Worm (Caenorhabditis elegans): ENCODE measurements around the gene vps-15.

vps-15 gene

DNA sequence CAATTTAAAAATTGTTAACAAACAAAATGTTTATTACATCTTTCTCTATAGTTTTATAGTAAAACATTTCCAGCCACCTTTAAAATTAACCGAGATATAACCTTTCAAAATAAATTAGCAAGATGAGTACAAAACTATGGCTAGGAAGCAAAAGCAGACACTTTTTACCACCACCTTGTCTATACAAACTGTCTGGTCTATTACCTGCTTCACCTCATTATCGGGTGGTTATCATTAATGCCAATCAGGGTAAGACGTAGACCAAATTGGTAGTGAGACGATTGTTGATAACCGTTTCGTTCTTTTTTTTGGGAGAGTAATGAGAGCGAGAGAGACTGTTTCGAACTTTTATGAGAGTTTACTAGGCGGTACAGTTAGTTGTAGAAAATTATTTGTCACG lies 20.7 kb upstream of the vps-15 start:
- TF ChIP-seq elt-3 (tag; optimal IDR thresholded peaks at IDR 0.05) (no peak), fos-1 (tag; optimal IDR thresholded peaks at IDR 0.05) (peak; percentile 27)

DNA sequence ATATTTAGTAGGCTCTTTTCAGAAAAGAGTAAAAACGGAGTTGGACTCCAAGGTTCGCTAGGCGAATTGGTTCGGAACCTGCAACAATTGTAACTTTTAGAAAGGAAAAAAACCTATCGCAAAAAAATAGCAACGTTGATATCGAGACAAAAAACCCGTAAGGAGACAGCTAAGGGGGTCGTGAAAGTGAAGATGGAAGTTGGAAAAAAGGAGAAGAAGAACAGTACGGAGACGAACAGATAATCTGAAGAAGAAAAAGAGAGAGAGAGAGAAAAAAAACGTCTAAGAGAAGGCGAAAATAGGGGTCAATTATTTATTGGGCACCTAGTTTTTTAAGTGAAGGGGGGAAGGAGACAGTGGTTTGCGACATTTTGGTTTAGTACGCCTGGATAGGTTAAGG lies 19.6 kb upstream of the vps-15 start, which contains the start of gene lin-29:
TSS of gene lin-29 (minus strand) at position 78 of the 400 bp plus-strand sequence.
- TF ChIP-seq blmp-1 (tag; optimal IDR thresholded peaks at IDR 0.05; ENCODE audit: insufficient read depth) (peak; percentile 31), skn-1 (tag; optimal IDR thresholded peaks at IDR 0.05) (no peak)

DNA sequence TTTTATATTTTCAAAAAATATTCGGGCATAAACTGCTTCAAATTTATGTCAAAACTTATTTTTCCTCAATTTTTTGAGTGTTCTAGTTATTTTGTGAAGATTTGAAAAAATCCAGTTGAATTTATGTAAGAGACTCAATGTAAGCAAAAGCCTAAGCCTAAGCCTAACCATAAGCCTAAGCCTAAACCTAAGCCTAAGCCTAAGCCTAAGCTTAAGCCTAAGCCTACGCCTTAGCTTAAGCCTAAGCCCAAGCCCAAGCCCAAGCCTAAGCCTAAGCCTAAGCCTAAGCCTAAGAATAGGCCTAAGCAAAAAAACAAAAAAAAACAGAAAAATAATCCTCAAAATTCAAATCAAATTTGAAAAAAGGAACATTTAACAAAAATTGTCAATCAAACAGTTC lies 14.5 kb upstream of the vps-15 start:
- TF ChIP-seq alr-1 (tag; optimal IDR thresholded peaks at IDR 0.05): no peak
- no peak for TF ChIP-seq unc-62 (GFP tag; optimal IDR thresholded peaks at IDR 0.05)
- TF ChIP-seq fos-1 (tag; optimal IDR thresholded peaks at IDR 0.05): no peak
- no peak for TF ChIP-seq ztf-4 (tag; optimal IDR thresholded peaks at IDR 0.05)
- no peak for TF ChIP-seq lin-11 (tag; optimal IDR thresholded peaks at IDR 0.05)
- no peak for TF ChIP-seq ztf-1 (GFP tag; conservative IDR thresholded peaks at IDR 0.05)
- no peak for TF ChIP-seq aly-2 (tag; optimal IDR thresholded peaks at IDR 0.05)

DNA sequence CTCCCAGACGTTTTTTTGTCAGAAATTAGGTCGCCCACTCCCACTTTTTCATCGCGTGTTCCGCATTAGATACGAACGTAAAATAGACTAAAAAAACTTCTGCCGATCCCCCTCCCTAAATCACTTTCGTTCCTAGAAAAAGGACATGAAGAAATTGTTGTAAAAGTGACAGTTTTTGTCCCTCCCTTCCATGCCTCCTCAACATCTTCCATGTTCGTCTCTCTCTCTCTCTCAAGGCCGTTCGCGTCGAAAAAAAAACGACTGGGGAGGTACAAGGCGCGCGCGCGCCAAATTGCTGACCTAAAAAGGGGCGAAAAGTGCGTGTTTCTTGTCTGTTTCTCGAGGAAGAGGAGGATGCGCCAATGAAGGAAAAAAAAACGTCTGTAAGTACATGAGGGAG lies 13.1 kb upstream of the vps-15 start:
- no peak for TF ChIP-seq lsy-2 (tag; optimal IDR thresholded peaks at IDR 0.05)
- TF ChIP-seq blmp-1 (tag; optimal IDR thresholded peaks at IDR 0.05; ENCODE audit: insufficient read depth): peak; percentile 77
- no peak for TF ChIP-seq C34F6.9 (tag; optimal IDR thresholded peaks at IDR 0.05)
- TF ChIP-seq sem-4 (tag; optimal IDR thresholded peaks at IDR 0.05): peak; percentile 64

DNA sequence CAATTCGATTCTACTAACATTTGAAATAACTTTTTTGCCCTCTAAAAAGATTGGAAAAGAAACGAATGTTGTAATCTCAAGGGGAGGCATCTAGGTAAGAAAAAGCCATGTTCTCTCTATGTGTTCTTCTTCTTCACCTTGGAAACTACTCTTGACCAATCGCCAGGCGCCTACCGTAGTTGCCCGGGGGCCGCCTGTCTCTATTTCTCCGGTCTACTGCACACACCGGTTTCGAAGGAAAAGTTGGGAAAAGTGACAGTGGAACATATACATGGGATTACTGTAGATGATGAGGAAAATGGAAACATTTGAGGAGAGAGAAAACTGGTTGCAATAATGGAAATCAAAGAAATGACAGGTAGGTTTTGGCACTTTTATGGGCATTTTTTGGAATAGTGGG lies 10.8 kb upstream of the vps-15 start:
- TF ChIP-seq nhr-6 (tag; optimal IDR thresholded peaks at IDR 0.05) (no peak), peb-1 (tag; optimal IDR thresholded peaks at IDR 0.05) (no peak)

DNA sequence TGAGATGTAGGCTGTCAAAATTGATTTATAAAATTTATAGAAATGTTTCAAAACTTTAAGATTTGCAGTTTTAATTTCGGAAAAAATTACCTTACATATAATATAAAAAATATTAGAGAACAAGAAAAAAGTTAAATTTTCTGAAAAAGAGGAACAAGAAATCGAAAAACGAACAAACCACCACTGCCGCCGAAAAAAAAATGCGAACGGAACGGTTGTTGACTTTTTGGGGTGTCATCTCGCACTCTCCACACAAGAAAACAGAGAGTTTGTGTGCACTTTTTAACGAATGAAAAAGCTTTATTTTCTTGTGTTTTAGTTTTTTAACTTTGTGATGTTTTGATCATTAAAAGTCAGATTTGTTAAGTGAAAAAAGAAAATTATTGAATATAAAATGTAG lies 9.6 kb upstream of the vps-15 start:
- TF ChIP-seq nhr-77 (tag; optimal IDR thresholded peaks at IDR 0.05): no peak
- no peak for TF ChIP-seq mdl-1 (tag; optimal IDR thresholded peaks at IDR 0.05)
- TF ChIP-seq unc-55 (GFP tag; optimal IDR thresholded peaks at IDR 0.05): no peak
- no peak for TF ChIP-seq nhr-10 (tag; optimal IDR thresholded peaks at IDR 0.05)
- TF ChIP-seq ztf-1 (GFP tag; conservative IDR thresholded peaks at IDR 0.05): no peak
- TF ChIP-seq ama-1 (optimal IDR thresholded peaks at IDR 0.05): no peak
- no peak for TF ChIP-seq F13H6.1 (tag; optimal IDR thresholded peaks at IDR 0.05)
- TF ChIP-seq sma-3 (GFP tag; optimal IDR thresholded peaks at IDR 0.05): no peak
- no peak for TF ChIP-seq sem-4 (tag; optimal IDR thresholded peaks at IDR 0.05)
- TF ChIP-seq aly-2 (tag; optimal IDR thresholded peaks at IDR 0.05): no peak
- no peak for TF ChIP-seq alr-1 (tag; optimal IDR thresholded peaks at IDR 0.05)
- no peak for TF ChIP-seq mab-5 (tag; optimal IDR thresholded peaks at IDR 0.05)

DNA sequence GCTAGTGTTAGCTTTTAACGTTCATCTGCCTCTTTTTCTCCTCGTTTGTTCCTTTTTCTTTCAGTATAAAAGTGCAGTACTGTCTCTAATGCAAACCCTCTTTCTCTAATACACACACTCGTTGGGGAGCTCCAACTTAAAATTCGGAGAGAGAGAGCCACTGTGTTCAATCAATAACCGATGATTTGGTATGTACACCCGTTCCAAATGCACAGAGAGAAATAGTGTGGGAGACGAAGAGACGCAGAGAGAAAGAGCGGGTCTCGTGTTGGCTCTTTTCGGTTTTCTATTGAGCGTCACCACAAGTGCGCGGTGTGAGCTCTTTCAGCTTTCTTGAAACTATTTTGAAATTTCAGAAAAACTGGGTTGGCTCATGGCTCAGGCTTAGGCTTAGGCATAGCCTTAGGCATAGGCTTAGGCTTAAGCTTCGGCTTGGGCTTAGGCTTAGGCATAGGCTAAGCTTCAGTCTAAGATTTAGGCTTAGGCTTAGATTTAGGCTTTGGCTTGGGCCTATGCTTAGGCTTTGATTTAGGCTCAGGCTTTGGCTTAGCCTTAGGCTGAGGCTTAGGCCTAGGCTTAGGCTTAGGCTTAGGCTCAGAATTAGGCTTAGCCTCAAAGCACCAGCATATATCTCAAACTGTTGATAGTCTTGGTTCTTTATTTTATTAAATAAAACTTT lies 8.1 kb upstream of the vps-15 start:
- TF ChIP-seq unc-55 (GFP tag; optimal IDR thresholded peaks at IDR 0.05) (no peak), F13H6.1 (tag; optimal IDR thresholded peaks at IDR 0.05) (no peak), crh-2 (tag; optimal IDR thresholded peaks at IDR 0.05) (no peak), sem-4 (tag; optimal IDR thresholded peaks at IDR 0.05) (no peak), C34F6.9 (tag; optimal IDR thresholded peaks at IDR 0.05) (no peak), sma-3 (GFP tag; optimal IDR thresholded peaks at IDR 0.05) (no peak), snpc-4 (tag; optimal IDR thresholded peaks at IDR 0.05) (no peak)

DNA sequence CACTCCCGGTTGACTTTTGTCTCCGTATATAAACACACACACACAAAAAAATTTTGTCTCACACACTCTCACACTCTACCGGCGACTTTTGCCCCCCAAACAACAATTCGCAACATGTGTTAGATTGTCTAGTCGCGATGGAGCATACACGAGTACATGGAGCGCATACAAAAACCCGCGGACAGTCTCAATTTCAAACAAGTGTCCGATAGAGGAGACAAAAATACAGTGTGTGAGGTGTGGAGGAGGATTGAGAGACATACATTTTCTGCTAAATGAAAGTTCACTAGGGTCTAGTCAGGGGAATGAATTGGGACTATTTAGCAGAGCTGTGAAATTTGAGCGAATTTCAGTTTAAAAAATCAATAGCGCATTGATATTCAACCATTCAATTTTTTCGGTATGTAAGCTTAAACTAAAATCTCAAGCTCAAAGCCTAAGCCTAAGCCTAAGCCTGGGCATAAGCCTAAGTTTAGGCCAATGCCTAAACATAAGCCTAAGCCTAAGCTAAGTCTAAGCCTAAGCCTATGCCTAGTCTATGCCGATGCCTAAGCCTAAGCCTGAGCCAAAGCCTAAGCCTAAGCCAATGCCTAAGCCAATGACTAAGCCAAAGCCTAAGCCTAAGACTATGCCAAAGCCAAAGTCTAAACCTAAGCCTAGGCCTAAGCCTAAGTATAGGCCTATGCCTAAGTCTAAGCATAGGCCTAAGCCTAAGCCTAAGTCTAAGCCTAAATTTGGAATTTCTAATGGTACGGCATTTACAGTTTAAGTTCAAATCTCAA lies 7.3 kb upstream of the vps-15 start:
- TF ChIP-seq nhr-10 (tag; optimal IDR thresholded peaks at IDR 0.05): no peak
- no peak for TF ChIP-seq Y55F3AM.14 (GFP tag; optimal IDR thresholded peaks at IDR 0.05)
- no peak for TF ChIP-seq sma-9 (GFP tag; optimal IDR thresholded peaks at IDR 0.05)
- no peak for TF ChIP-seq sma-9 (tag; optimal IDR thresholded peaks at IDR 0.05)
- no peak for TF ChIP-seq nhr-21 (tag; optimal IDR thresholded peaks at IDR 0.05)
- TF ChIP-seq dmd-4 (tag; optimal IDR thresholded peaks at IDR 0.05): no peak
- TF ChIP-seq lin-13 (GFP tag; optimal IDR thresholded peaks at IDR 0.05): no peak
- TF ChIP-seq lin-11 (tag; optimal IDR thresholded peaks at IDR 0.05): no peak
- TF ChIP-seq ceh-82 (tag; optimal IDR thresholded peaks at IDR 0.05): no peak
- TF ChIP-seq mbf-1 (tag; optimal IDR thresholded peaks at IDR 0.05): no peak
- TF ChIP-seq lin-39 (tag; optimal IDR thresholded peaks at IDR 0.05): no peak
- TF ChIP-seq zag-1 (tag; optimal IDR thresholded peaks at IDR 0.05): no peak
- TF ChIP-seq elt-3 (tag; optimal IDR thresholded peaks at IDR 0.05): no peak
- no peak for TF ChIP-seq sma-3 (GFP tag; optimal IDR thresholded peaks at IDR 0.05)

Data from whole organism, L2 larva.